Worm (Caenorhabditis elegans) whole organism, L2 larva: ENCODE data around the gene C23F12.4.

Experiments
- F13H6.1 ChIP-seq: sonication (generic microtip); optimal IDR thresholded peaks from 2 replicates; lab custom pipeline; 2016; ENCODE audit warnings: missing genetic modification characterization, missing compliant biosample characterization
- ZK546.5 ChIP-seq: sonication (generic microtip); optimal IDR thresholded peaks from 2 replicates; lab custom pipeline; 2017; ENCODE audit warnings: missing biosample characterization, missing genetic modification characterization
- aly-2 ChIP-seq: fragments of 150-350 bp; optimal IDR thresholded peaks from 2 replicates; lab custom pipeline; 2014; ENCODE audit warnings: missing biosample characterization, missing genetic modification characterization
- blmp-1 ChIP-seq: sonication (generic microtip); optimal IDR thresholded peaks from 2 replicates; lab custom pipeline; 2017; ENCODE audit warnings: missing genetic modification characterization, mild to moderate bottlenecking, missing compliant biosample characterization, antibody characterized with exemption, moderate library complexity; ENCODE audit not compliant: insufficient read depth
- crh-2 ChIP-seq: sonication (generic microtip); optimal IDR thresholded peaks from 2 replicates; lab custom pipeline; 2017; ENCODE audit warnings: missing biosample characterization, missing genetic modification characterization
- dmd-4 ChIP-seq: sonication (generic microtip); optimal IDR thresholded peaks from 2 replicates; lab custom pipeline; 2017; ENCODE audit warnings: missing biosample characterization, missing genetic modification characterization
- egl-27 ChIP-seq: sonication (generic microtip); optimal IDR thresholded peaks from 3 replicates; lab custom pipeline; 2017; ENCODE audit warnings: missing biosample characterization, missing genetic modification reagents, missing genetic modification characterization
- elt-1 ChIP-seq: fragments of 150-350 bp; optimal IDR thresholded peaks from 2 replicates; lab custom pipeline; 2014; ENCODE audit warnings: missing biosample characterization, missing genetic modification characterization
- elt-3 ChIP-seq: sonication (generic microtip); optimal IDR thresholded peaks from 2 replicates; lab custom pipeline; 2017; ENCODE audit warnings: missing biosample characterization, missing genetic modification characterization
- fos-1 ChIP-seq: fragments of 150-350 bp; optimal IDR thresholded peaks from 2 replicates; lab custom pipeline; 2014; ENCODE audit warnings: missing biosample characterization, missing genetic modification characterization
- gmeb-1 ChIP-seq: fragments of 150-350 bp; optimal IDR thresholded peaks from 2 replicates; lab custom pipeline; 2014; ENCODE audit warnings: missing biosample characterization, missing genetic modification characterization
- lsy-2 ChIP-seq, 2 experiments: fragments of 150-350 bp in 1 of 2; sonication (generic microtip) in 1 of 2; optimal IDR thresholded peaks; 2 replicates each; lab custom pipeline; 2014 to 2017; ENCODE audit warnings: missing biosample characterization in 2 of 2, missing genetic modification characterization in 2 of 2
- mab-5 ChIP-seq: fragments of 150-350 bp; optimal IDR thresholded peaks from 2 replicates; lab custom pipeline; 2014; ENCODE audit warnings: missing biosample characterization, missing genetic modification characterization
- mbf-1 ChIP-seq: sonication (generic microtip); optimal IDR thresholded peaks from 2 replicates; lab custom pipeline; 2017; ENCODE audit warnings: missing biosample characterization, missing genetic modification characterization
- mdl-1 ChIP-seq, 2 experiments: fragments of 150-350 bp in 1 of 2; sonication (generic microtip) in 1 of 2; optimal IDR thresholded peaks; 2 replicates each; lab custom pipeline; 2017; ENCODE audit warnings: missing biosample characterization in 2 of 2, missing genetic modification characterization in 2 of 2
- nhr-10 ChIP-seq: sonication (generic microtip); optimal IDR thresholded peaks from 2 replicates; lab custom pipeline; 2017; ENCODE audit warnings: missing biosample characterization, missing genetic modification characterization
- nhr-12 ChIP-seq: fragments of 150-350 bp; optimal IDR thresholded peaks from 2 replicates; lab custom pipeline; 2014; ENCODE audit warnings: missing biosample characterization, missing genetic modification characterization
- nhr-129 ChIP-seq: fragments of 150-350 bp; optimal IDR thresholded peaks from 2 replicates; lab custom pipeline; 2014; ENCODE audit warnings: missing biosample characterization, missing genetic modification characterization
- nhr-21 ChIP-seq: fragments of 150-350 bp; optimal IDR thresholded peaks from 2 replicates; lab custom pipeline; 2014; ENCODE audit warnings: missing biosample characterization, missing genetic modification characterization
- nhr-25 ChIP-seq: fragments of 150-350 bp; sonication (generic microtip); optimal IDR thresholded peaks from 3 replicates; lab custom pipeline; 2014; ENCODE audit warnings: missing biosample characterization, missing genetic modification characterization
- peb-1 ChIP-seq: fragments of 150-350 bp; optimal IDR thresholded peaks from 2 replicates; lab custom pipeline; 2014; ENCODE audit warnings: missing biosample characterization, missing genetic modification characterization
- sem-4 ChIP-seq: fragments of 150-350 bp; optimal IDR thresholded peaks from 2 replicates; lab custom pipeline; 2014; ENCODE audit warnings: missing biosample characterization, missing genetic modification reagents, missing genetic modification characterization
- skn-1 ChIP-seq: sonication (generic microtip); optimal IDR thresholded peaks from 2 replicates; lab custom pipeline; 2017; ENCODE audit warnings: missing biosample characterization, missing genetic modification characterization
- sma-3 ChIP-seq: sonication (generic microtip); optimal IDR thresholded peaks from 2 replicates; lab custom pipeline; 2016; ENCODE audit warnings: missing genetic modification reagents, missing genetic modification characterization, missing compliant biosample characterization
- sma-9 ChIP-seq, 2 experiments: fragments of 150-350 bp in 1 of 2; sonication (generic microtip) in 1 of 2; optimal IDR thresholded peaks; 2 replicates each; lab custom pipeline; 2014 to 2016; ENCODE audit warnings: missing genetic modification characterization in 2 of 2, mild to moderate bottlenecking in 1 of 2, missing biosample characterization in 1 of 2, missing compliant biosample characterization in 1 of 2, missing genetic modification reagents in 1 of 2, moderate library complexity in 1 of 2
- snpc-4 ChIP-seq: fragments of 150-350 bp; optimal IDR thresholded peaks from 2 replicates; lab custom pipeline; 2014; ENCODE audit warnings: missing biosample characterization, missing genetic modification characterization
- unc-39 ChIP-seq: fragments of 150-350 bp; optimal IDR thresholded peaks from 2 replicates; lab custom pipeline; 2014; ENCODE audit warnings: missing biosample characterization, missing genetic modification characterization
- ztf-1 ChIP-seq: fragments of 200-800 bp; sonication (Bioruptor generic); conservative IDR thresholded peaks from 2 replicates; pipeline ENCODE4 v1.3.6; 2022; ENCODE audit warnings: missing genetic modification characterization, missing compliant biosample characterization
- ztf-4 ChIP-seq: fragments of 150-350 bp; optimal IDR thresholded peaks from 2 replicates; lab custom pipeline; 2014; ENCODE audit warnings: missing biosample characterization, missing genetic modification characterization

The C23F12.4 gene

DNA sequence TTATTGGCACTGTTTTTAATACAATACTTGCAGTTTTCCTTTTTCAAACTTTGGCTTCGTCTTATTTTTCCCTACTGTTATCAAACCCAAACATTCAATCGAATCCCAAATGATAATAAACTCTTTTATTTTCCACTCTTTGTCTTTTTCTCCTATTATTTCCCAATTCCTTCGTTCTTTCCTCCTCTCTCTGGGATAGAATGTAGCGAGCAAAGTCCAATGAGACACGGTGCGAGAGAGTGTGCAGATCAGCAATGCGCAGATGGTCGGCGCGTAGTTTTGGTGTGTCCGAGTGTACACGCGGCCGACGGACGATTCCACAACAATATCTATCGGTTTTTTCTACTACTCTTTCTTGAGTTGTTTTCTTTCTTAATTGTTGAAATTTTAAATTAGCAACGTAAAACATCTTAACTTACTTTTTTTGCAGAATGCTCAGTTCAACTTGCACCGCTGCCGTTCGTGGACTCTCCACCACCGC lies 43.9 kb downstream of the C23F12.4 start, which contains the start of gene B0272.3:
TSS of gene B0272.3 (plus strand) at position 431 of the 481 bp plus-strand sequence.
- TF ChIP-seq crh-2 (peak; percentile 73), gmeb-1 (tag; lab: Kevin White, UChicago) (peak; percentile 56), ztf-1 (GFP tag; lab: Robert Waterston, UW) (no peak), aly-2 (tag; lab: Kevin White, UChicago) (no peak), fos-1 (peak; percentile 65), sma-3 (GFP tag; lab: Kevin White, UChicago) (peak; percentile 69), sem-4 (tag; lab: Kevin White, UChicago) (peak; percentile 30), mbf-1 (no peak), dmd-4 (tag; lab: Kevin White, UChicago) (no peak), egl-27 (tag; lab: Kevin White, UChicago) (peak; percentile 29), nhr-12 (tag; lab: Kevin White, UChicago) (no peak), unc-39 (tag; lab: Kevin White, UChicago) (no peak), nhr-129 (tag; lab: Kevin White, UChicago) (peak; percentile 61), mab-5 (tag; lab: Kevin White, UChicago) (no peak), ztf-4 (no peak), elt-1 (tag; lab: Kevin White, UChicago) (no peak), nhr-25 (tag; lab: Kevin White, UChicago) (peak; percentile 46), F13H6.1 (tag; lab: Kevin White, UChicago) (peak; percentile 67), skn-1 (tag; lab: Kevin White, UChicago) (peak; percentile 5), blmp-1 (tag; lab: Kevin White, UChicago) (no peak), lsy-2 (tag; optimal IDR thresholded peaks at IDR 0.05; lab: Kevin White, UChicago) (peak in 1 of 2 experiments; percentile 39), nhr-21 (tag; lab: Kevin White, UChicago) (peak; percentile 73), sma-9 (GFP tag; optimal IDR thresholded peaks at IDR 0.05; lab: Kevin White, UChicago) (peak; percentile 69), sma-9 (tag; optimal IDR thresholded peaks at IDR 0.05; lab: Kevin White, UChicago) (no peak)

DNA sequence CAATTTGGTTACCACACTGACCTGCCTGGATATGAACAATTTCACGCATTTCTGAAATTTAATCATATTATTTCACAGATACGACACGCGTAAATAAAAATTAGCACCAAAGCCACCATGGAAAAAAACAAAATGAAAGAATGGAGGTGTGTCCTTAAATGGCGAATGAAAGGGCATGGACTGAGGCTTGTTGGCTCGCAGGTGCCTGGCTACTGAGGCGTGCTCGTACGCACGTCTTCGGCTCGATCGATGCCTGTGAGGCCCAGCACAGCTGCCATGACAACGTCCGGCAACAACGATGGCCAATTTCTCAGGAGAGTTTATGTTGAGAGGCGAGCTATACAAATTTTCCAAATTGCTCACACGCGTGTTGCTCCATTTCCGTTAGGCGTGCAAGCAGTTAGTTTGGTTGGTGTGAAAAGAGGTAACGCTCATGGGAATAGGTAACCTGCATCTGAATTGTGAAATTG lies 49.7 kb downstream of the C23F12.4 start, which contains the start of gene tbb-4:
TSS of gene tbb-4 (minus strand) at position 51 of the 470 bp plus-strand sequence.
- no peak for TF ChIP-seq blmp-1 (tag; lab: Kevin White, UChicago)
- TF ChIP-seq mdl-1 (tag; optimal IDR thresholded peaks at IDR 0.05; lab: Kevin White, UChicago): no peak
- no peak for TF ChIP-seq lsy-2 (tag; optimal IDR thresholded peaks at IDR 0.05; lab: Kevin White, UChicago)
- no peak for TF ChIP-seq elt-1 (tag; lab: Kevin White, UChicago)
- no peak for TF ChIP-seq fos-1
- TF ChIP-seq elt-3 (tag; lab: Kevin White, UChicago): no peak
- TF ChIP-seq peb-1: no peak
- TF ChIP-seq snpc-4 (tag; lab: Kevin White, UChicago): no peak
- TF ChIP-seq ZK546.5 (tag; lab: Kevin White, UChicago): no peak
- no peak for TF ChIP-seq egl-27 (tag; lab: Kevin White, UChicago)
- no peak for TF ChIP-seq nhr-25 (tag; lab: Kevin White, UChicago)
- no peak for TF ChIP-seq sma-9 (GFP tag; optimal IDR thresholded peaks at IDR 0.05; lab: Kevin White, UChicago)
- TF ChIP-seq sma-9 (tag; optimal IDR thresholded peaks at IDR 0.05; lab: Kevin White, UChicago): no peak
- TF ChIP-seq nhr-10 (tag; lab: Kevin White, UChicago): no peak
- TF ChIP-seq nhr-12 (tag; lab: Kevin White, UChicago): no peak
- TF ChIP-seq gmeb-1 (tag; lab: Kevin White, UChicago): no peak
- no peak for TF ChIP-seq aly-2 (tag; lab: Kevin White, UChicago)
- TF ChIP-seq sma-3 (GFP tag; lab: Kevin White, UChicago): no peak
